Fruit fly (Drosophila melanogaster) whole organism, embryonic: Measurements from ENCODE around the gene PIG-U.

ENCODE experiments used
- B-H1 ChIP-seq: fragments of 200-800 bp; sonication (Bioruptor generic); IDR thresholded peaks from 3 replicates; pipeline ENCODE4 v1.3.6; 2022; ENCODE audit warnings: missing biosample characterization, missing genetic modification characterization
- BEAF-32 ChIP-seq: fragments of 200-800 bp; sonication (Bioruptor generic); optimal IDR thresholded peaks from 3 replicates; lab custom pipeline; 2017; ENCODE audit warnings: missing biosample characterization, missing genetic modification characterization, mild to moderate bottlenecking, moderate library complexity, missing genetic modification reagents
- CG10565 ChIP-seq: fragments of 200-800 bp; sonication (Bioruptor generic); optimal IDR thresholded peaks from 3 replicates; lab custom pipeline; 2016; ENCODE audit warnings: missing biosample characterization, mild to moderate bottlenecking, missing genetic modification characterization
- CG12071 ChIP-seq: fragments of 200-800 bp; sonication (Bioruptor generic); optimal IDR thresholded peaks from 3 replicates; lab custom pipeline; 2018; ENCODE audit warnings: missing biosample characterization, mild to moderate bottlenecking, missing genetic modification characterization
- CG12391 ChIP-seq: fragments of 200-800 bp; sonication (Bioruptor generic); optimal IDR thresholded peaks from 3 replicates; lab custom pipeline; 2018; ENCODE audit warnings: missing biosample characterization, mild to moderate bottlenecking, missing genetic modification characterization, moderate library complexity
- CG15269 ChIP-seq: fragments of 200-800 bp; sonication (Bioruptor generic); optimal IDR thresholded peaks from 2 replicates; lab custom pipeline; 2018; ENCODE audit warnings: missing biosample characterization, mild to moderate bottlenecking, missing genetic modification characterization, moderate library complexity
- CG17612 ChIP-seq: fragments of 200-800 bp; sonication (Bioruptor generic); IDR thresholded peaks from 2 replicates; pipeline ENCODE4 v1.3.6; 2022; ENCODE audit warnings: missing biosample characterization, missing genetic modification characterization
- CG17829 ChIP-seq: fragments of 200-800 bp; optimal IDR thresholded peaks from 2 replicates; lab custom pipeline; 2019; ENCODE audit warnings: missing biosample characterization, mild to moderate bottlenecking, missing genetic modification characterization, moderate library complexity
- CG18011 ChIP-seq: fragments of 200-800 bp; sonication (Bioruptor generic); optimal IDR thresholded peaks from 2 replicates; lab custom pipeline; 2017; ENCODE audit warnings: missing biosample characterization, missing genetic modification characterization, mild to moderate bottlenecking, moderate library complexity, missing genotype
- CG18619 ChIP-seq: fragments of 200-800 bp; sonication (Bioruptor generic); optimal IDR thresholded peaks from 3 replicates; lab custom pipeline; 2017; ENCODE audit warnings: missing biosample characterization, mild to moderate bottlenecking, missing genetic modification characterization
- CG2875 ChIP-seq: fragments of 200-800 bp; sonication (Bioruptor generic); optimal IDR thresholded peaks from 2 replicates; lab custom pipeline; 2017; ENCODE audit warnings: missing biosample characterization, mild to moderate bottlenecking, missing genetic modification characterization, missing genetic modification reagents
- CG34224 ChIP-seq: fragments of 200-800 bp; sonication (Bioruptor generic); IDR thresholded peaks from 3 replicates; pipeline ENCODE4 v1.3.6; 2022; ENCODE audit warnings: missing biosample characterization, missing genetic modification characterization; ENCODE audit not compliant: partially characterized antibody
- CG34376 ChIP-seq: fragments of 200-800 bp; sonication (Bioruptor generic); optimal IDR thresholded peaks from 2 replicates; lab custom pipeline; 2018; ENCODE audit warnings: missing biosample characterization, mild to moderate bottlenecking, missing genetic modification characterization
- CG42726 ChIP-seq: fragments of 200-800 bp; sonication (Bioruptor generic); IDR thresholded peaks from 2 replicates; pipeline ENCODE4 v1.3.6; 2022; ENCODE audit warnings: missing biosample characterization, missing genetic modification characterization; ENCODE audit not compliant: partially characterized antibody
- CG7839 ChIP-seq: fragments of 200-800 bp; sonication (Bioruptor generic); optimal IDR thresholded peaks from 3 replicates; lab custom pipeline; 2018; ENCODE audit warnings: missing biosample characterization, mild to moderate bottlenecking, missing genetic modification characterization, moderate library complexity
- CG8290 ChIP-seq, 3 experiments: fragments of 200-800 bp; sonication (Bioruptor generic); optimal IDR thresholded peaks; 2 replicates each; lab custom pipeline; 2016 to 2019; ENCODE audit warnings: missing biosample characterization in 3 of 3, missing genetic modification characterization in 3 of 3, mild to moderate bottlenecking in 2 of 3, moderate library complexity in 1 of 3
- CG8765 ChIP-seq: fragments of 200-800 bp; sonication (Bioruptor generic); IDR thresholded peaks from 2 replicates; pipeline ENCODE4 v1.3.6; 2022; ENCODE audit warnings: missing biosample characterization, missing genetic modification characterization
- CG8944 ChIP-seq: fragments of 200-800 bp; sonication (Bioruptor generic); optimal IDR thresholded peaks from 3 replicates; lab custom pipeline; 2016; ENCODE audit warnings: missing biosample characterization, missing genetic modification characterization
- Deaf1 ChIP-seq: fragments of 200-800 bp; optimal IDR thresholded peaks from 3 replicates; lab custom pipeline; 2019; ENCODE audit warnings: missing biosample characterization, mild to moderate bottlenecking, missing genetic modification characterization, moderate library complexity
- Doc3 ChIP-seq: fragments of 200-800 bp; sonication (Bioruptor generic); IDR thresholded peaks from 3 replicates; pipeline ENCODE4 v1.3.6; 2022; ENCODE audit warnings: missing biosample characterization, missing genetic modification characterization; ENCODE audit not compliant: partially characterized antibody
- Dp ChIP-seq: fragments of 200-800 bp; sonication (Bioruptor generic); optimal IDR thresholded peaks from 2 replicates; lab custom pipeline; 2018; ENCODE audit warnings: missing biosample characterization, mild to moderate bottlenecking, missing genetic modification characterization, moderate library complexity
- Fer1 ChIP-seq: fragments of 200-800 bp; sonication (Bioruptor generic); optimal IDR thresholded peaks from 2 replicates; lab custom pipeline; 2017; ENCODE audit warnings: missing biosample characterization, mild to moderate bottlenecking, missing genetic modification characterization
- Meics ChIP-seq: fragments of 200-800 bp; sonication (Bioruptor generic); optimal IDR thresholded peaks from 2 replicates; lab custom pipeline; 2017; ENCODE audit warnings: missing biosample characterization, mild to moderate bottlenecking, missing genetic modification characterization
- Nf-YB ChIP-seq: fragments of 200-800 bp; sonication (Bioruptor generic); optimal IDR thresholded peaks from 3 replicates; lab custom pipeline; 2019; ENCODE audit warnings: missing biosample characterization, mild to moderate bottlenecking, missing genetic modification characterization, moderate library complexity
- ap ChIP-seq: fragments of 200-800 bp; sonication (Bioruptor generic); IDR thresholded peaks from 2 replicates; pipeline ENCODE4 v1.3.6; 2022; ENCODE audit warnings: missing biosample characterization, missing genetic modification characterization
- ase ChIP-seq: fragments of 200-800 bp; sonication (Bioruptor generic); IDR thresholded peaks from 3 replicates; pipeline ENCODE4 v1.3.6; 2022; ENCODE audit warnings: missing biosample characterization, missing genetic modification characterization
- bbx ChIP-seq: fragments of 200-800 bp; sonication (Bioruptor generic); IDR thresholded peaks from 2 replicates; pipeline ENCODE4 v1.3.6; 2022; ENCODE audit warnings: missing biosample characterization, missing genetic modification characterization; ENCODE audit not compliant: partially characterized antibody
- bcd ChIP-seq: fragments of 200-800 bp; sonication (Bioruptor generic); optimal IDR thresholded peaks from 2 replicates; lab custom pipeline; 2017; ENCODE audit warnings: missing biosample characterization, mild to moderate bottlenecking, missing genetic modification characterization
- cad ChIP-seq: fragments of >200 bp; optimal IDR thresholded peaks from 2 replicates; lab custom pipeline; 2017; ENCODE audit warnings: missing biosample characterization, missing genetic modification characterization
- chm ChIP-seq: fragments of 200-800 bp; sonication (Bioruptor generic); IDR thresholded peaks from 2 replicates; pipeline ENCODE4 v1.3.6; 2022; ENCODE audit warnings: missing biosample characterization, missing genetic modification characterization
- ci ChIP-seq: fragments of 200-800 bp; sonication (Bioruptor generic); IDR thresholded peaks from 3 replicates; pipeline ENCODE4 v1.3.6; 2022; ENCODE audit warnings: missing biosample characterization, missing genetic modification characterization
- ewg ChIP-seq: fragments of 200-800 bp; sonication (Bioruptor generic); optimal IDR thresholded peaks from 3 replicates; lab custom pipeline; 2017; ENCODE audit warnings: mild to moderate bottlenecking, missing biosample characterization, missing genetic modification reagents, missing genetic modification characterization
- gce ChIP-seq: fragments of 200-800 bp; sonication (Bioruptor generic); IDR thresholded peaks from 3 replicates; pipeline ENCODE4 v1.3.6; 2022; ENCODE audit warnings: missing biosample characterization, missing genetic modification characterization
- gfzf ChIP-seq: fragments of 200-800 bp; sonication (Bioruptor generic); optimal IDR thresholded peaks from 2 replicates; lab custom pipeline; 2016; ENCODE audit warnings: missing biosample characterization, mild to moderate bottlenecking, missing genetic modification characterization, moderate library complexity
- gsb-n ChIP-seq: fragments of 200-800 bp; sonication (Bioruptor generic); optimal IDR thresholded peaks from 3 replicates; lab custom pipeline; 2018; ENCODE audit warnings: missing biosample characterization, mild to moderate bottlenecking, missing genetic modification characterization
- klu ChIP-seq: fragments of 200-800 bp; sonication (Bioruptor generic); IDR thresholded peaks from 2 replicates; pipeline ENCODE4 v1.3.6; 2022; ENCODE audit warnings: missing biosample characterization, missing genetic modification characterization
- mld ChIP-seq: fragments of 200-800 bp; sonication (Bioruptor generic); IDR thresholded peaks from 3 replicates; pipeline ENCODE4 v1.3.6; 2022; ENCODE audit warnings: missing biosample characterization, missing genetic modification characterization; ENCODE audit not compliant: partially characterized antibody
- nerfin-1 ChIP-seq: fragments of 200-800 bp; sonication (Bioruptor generic); optimal IDR thresholded peaks from 3 replicates; lab custom pipeline; 2019; ENCODE audit warnings: missing biosample characterization, mild to moderate bottlenecking, missing genetic modification characterization, moderate library complexity
- org-1 ChIP-seq: fragments of 200-800 bp; sonication (Bioruptor generic); optimal IDR thresholded peaks from 2 replicates; lab custom pipeline; 2017; ENCODE audit warnings: missing biosample characterization, missing genetic modification characterization
- pb ChIP-seq: fragments of 200-800 bp; sonication (Bioruptor generic); optimal IDR thresholded peaks from 3 replicates; lab custom pipeline; 2016; ENCODE audit warnings: missing biosample characterization, missing genetic modification characterization
- pfk ChIP-seq: fragments of 200-800 bp; sonication (Bioruptor generic); optimal IDR thresholded peaks from 2 replicates; lab custom pipeline; 2018; ENCODE audit warnings: missing biosample characterization, mild to moderate bottlenecking, missing genetic modification characterization, moderate library complexity
- pum ChIP-seq: fragments of 200-800 bp; sonication (Bioruptor generic); optimal IDR thresholded peaks from 2 replicates; lab custom pipeline; 2016; ENCODE audit warnings: missing biosample characterization, missing genetic modification characterization
- sens ChIP-seq: fragments of 200-800 bp; sonication (Bioruptor generic); peaks from one replicate; lab custom pipeline; 2016; ENCODE audit warnings: missing biosample characterization, missing genetic modification characterization
- sqz ChIP-seq: fragments of 200-800 bp; sonication (Bioruptor generic); optimal IDR thresholded peaks from 3 replicates; lab custom pipeline; 2018; ENCODE audit warnings: missing biosample characterization, mild to moderate bottlenecking, missing genetic modification characterization
- ssp ChIP-seq: fragments of 200-800 bp; sonication (Bioruptor generic); IDR thresholded peaks from 2 replicates; pipeline ENCODE4 v1.3.6; 2022; ENCODE audit warnings: missing biosample characterization, missing genetic modification characterization
- stwl ChIP-seq: fragments of 200-800 bp; sonication (Bioruptor generic); optimal IDR thresholded peaks from 3 replicates; lab custom pipeline; 2018; ENCODE audit warnings: missing biosample characterization, mild to moderate bottlenecking, missing genetic modification characterization, moderate library complexity
- tin ChIP-seq: fragments of 200-800 bp; sonication (Bioruptor generic); optimal IDR thresholded peaks from 3 replicates; lab custom pipeline; 2016; ENCODE audit warnings: missing biosample characterization, missing genetic modification characterization
- tio ChIP-seq: fragments of 200-800 bp; sonication (Bioruptor generic); optimal IDR thresholded peaks from 2 replicates; lab custom pipeline; 2017; ENCODE audit warnings: missing biosample characterization, missing genetic modification characterization, inconsistent platforms
- yki ChIP-seq: fragments of >200 bp; optimal IDR thresholded peaks from 3 replicates; lab custom pipeline; 2018
- zen ChIP-seq: fragments of 200-800 bp; sonication (Bioruptor generic); optimal IDR thresholded peaks from 3 replicates; lab custom pipeline; 2018; ENCODE audit warnings: missing biosample characterization, mild to moderate bottlenecking, missing genetic modification characterization, moderate library complexity

The PIG-U gene

dm6 chr2L:8511723-8512122, 3.2 kb upstream of the PIG-U start, which contains the start of gene CG13096 (continued):
- TF ChIP-seq sqz (GFP tag; lab: Kevin White, UChicago) (no peak), nerfin-1 (peak; percentile 22), CG17829 (tag; lab: Kevin White, UChicago) (peak; percentile 79), CG18011 (GFP tag; lab: Kevin White, UChicago) (no peak), bbx (GFP tag; lab: Robert Waterston, UW) (peak; percentile 99), Deaf1 (tag; lab: Kevin White, UChicago) (peak; percentile 22), CG7839 (tag; lab: Kevin White, UChicago) (no peak), ci (no peak; the same call in 2 of the 3 replicates), CG15269 (tag; lab: Kevin White, UChicago) (no peak), ssp (GFP tag; lab: Robert Waterston, UW) (no peak), CG18619 (GFP tag; lab: Kevin White, UChicago) (no peak), Meics (GFP tag; lab: Kevin White, UChicago) (no peak), CG12391 (peak; percentile 44), Doc3 (GFP tag; lab: Robert Waterston, UW) (peak; percentile 98), pum (GFP tag; lab: Kevin White, UChicago) (no peak), CG42726 (GFP tag; lab: Robert Waterston, UW) (peak; percentile 98), bcd (GFP tag; lab: Kevin White, UChicago) (no peak), yki (no peak), tin (GFP tag; lab: Kevin White, UChicago) (peak; percentile 16), tio (no peak), gce (GFP tag; lab: Robert Waterston, UW) (no peak), cad (GFP tag; lab: Kevin White, UChicago) (no peak), CG8290 (GFP tag; optimal IDR thresholded peaks at IDR 0.05; lab: Kevin White, UChicago) (peak; percentile 90), CG8290 (tag; optimal IDR thresholded peaks at IDR 0.05; lab: Kevin White, UChicago) (peak; percentile 75 to 96), ase (peak; percentile 25; the same call in 1 of the 3 replicates), BEAF-32 (GFP tag; lab: Kevin White, UChicago) (peak; percentile 99), chm (no peak), Dp (GFP tag; lab: Kevin White, UChicago) (peak; percentile 83), pfk (GFP tag; lab: Kevin White, UChicago) (no peak), CG34224 (GFP tag; lab: Robert Waterston, UW) (peak; percentile 99), gsb-n (tag; lab: Kevin White, UChicago) (no peak), Nf-YB (GFP tag; lab: Kevin White, UChicago) (peak; percentile 60), B-H1 (no peak), pb (GFP tag; lab: Kevin White, UChicago) (no peak), ap (GFP tag; lab: Robert Waterston, UW) (no peak), CG2875 (GFP tag; lab: Kevin White, UChicago) (no peak), gfzf (peak; percentile 53), Fer1 (GFP tag; lab: Kevin White, UChicago) (no peak), zen (tag; lab: Kevin White, UChicago) (peak; percentile 65), CG8944 (GFP tag; lab: Kevin White, UChicago) (no peak), klu (GFP tag; lab: Robert Waterston, UW) (no peak), mld (GFP tag; lab: Robert Waterston, UW) (peak; percentile 94), sens (GFP tag; lab: Kevin White, UChicago) (peak; percentile 48), ewg (GFP tag; lab: Kevin White, UChicago) (no peak), CG12071 (GFP tag; lab: Kevin White, UChicago) (no peak), org-1 (GFP tag; lab: Kevin White, UChicago) (no peak), CG10565 (GFP tag; lab: Kevin White, UChicago) (no peak), CG8765 (GFP tag; lab: Robert Waterston, UW) (no peak), CG17612 (GFP tag; lab: Robert Waterston, UW) (no peak), CG34376 (peak; percentile 8), stwl (tag; lab: Kevin White, UChicago) (peak; percentile 84)
